Worm (Caenorhabditis elegans) whole organism, L1 larva: ENCODE results near the gene Y82E9BR.19.

ENCODE experiments used
- C04F5.9 ChIP-seq: sonication (generic microtip); optimal IDR thresholded peaks from 2 replicates; lab custom pipeline; 2016; ENCODE audit warnings: missing genetic modification characterization, missing compliant biosample characterization
- F16B12.6 ChIP-seq: fragments of 150-350 bp; optimal IDR thresholded peaks from 2 replicates; lab custom pipeline; 2014; ENCODE audit warnings: missing biosample characterization, missing genetic modification characterization
- aly-2 ChIP-seq: fragments of 150-350 bp; optimal IDR thresholded peaks from 2 replicates; lab custom pipeline; 2014; ENCODE audit warnings: missing biosample characterization, missing genetic modification characterization
- ces-1 ChIP-seq: fragments of 150-350 bp; optimal IDR thresholded peaks from 2 replicates; lab custom pipeline; 2014; ENCODE audit warnings: missing biosample characterization, missing genetic modification reagents, missing genetic modification characterization
- mep-1 ChIP-seq: fragments of 150-350 bp; optimal IDR thresholded peaks from 2 replicates; lab custom pipeline; 2014; ENCODE audit warnings: missing biosample characterization, missing genetic modification characterization
- tbx-2 ChIP-seq: sonication (generic microtip); optimal IDR thresholded peaks from 2 replicates; lab custom pipeline; 2016; ENCODE audit warnings: missing genetic modification characterization, missing compliant biosample characterization

DNA sequence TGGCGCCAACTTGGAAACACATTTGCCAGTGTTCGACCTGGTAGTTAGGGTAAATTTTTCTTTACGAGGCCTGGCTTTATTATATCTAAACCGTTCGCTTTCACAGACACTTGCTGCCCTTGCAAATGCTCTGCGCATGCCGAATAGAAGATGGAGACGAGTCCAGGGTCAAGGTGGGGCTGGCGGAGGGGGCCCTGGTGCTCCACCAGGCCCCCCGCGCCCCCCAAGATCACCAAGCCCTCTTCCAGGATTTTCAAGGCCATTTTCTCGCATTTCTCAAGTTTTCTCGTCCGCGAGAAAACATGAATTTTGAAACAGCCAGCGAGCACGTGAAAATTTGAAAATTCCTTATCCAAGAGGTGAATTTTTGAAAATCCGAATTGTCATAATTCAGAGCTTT lies 55.5 kb downstream of the Y82E9BR.19 start:
- TF ChIP-seq ces-1 (GFP tag; lab: Kevin White, UChicago) (no peak), aly-2 (no peak), mep-1 (no peak), F16B12.6 (tag; lab: Kevin White, UChicago) (no peak), C04F5.9 (no peak), tbx-2 (no peak)
